Worm (Caenorhabditis elegans) whole organism, late embryonic: ENCODE data around the gene bbs-2.

Experiments used
- C08G9.2 ChIP-seq: sonication (generic microtip); optimal IDR thresholded peaks from 2 replicates; lab custom pipeline; 2016; ENCODE audit warnings: mild to moderate bottlenecking, missing genetic modification characterization, moderate library complexity, missing compliant biosample characterization
- C38D4.7 ChIP-seq: fragments of 200-800 bp; sonication (Bioruptor generic); optimal IDR thresholded peaks from 2 replicates; lab custom pipeline; 2018; ENCODE audit warnings: mild to moderate bottlenecking, missing genetic modification characterization, moderate library complexity, missing compliant biosample characterization
- F13H6.1 ChIP-seq: sonication (generic microtip); optimal IDR thresholded peaks from 2 replicates; lab custom pipeline; 2016; ENCODE audit warnings: missing genetic modification characterization, missing compliant biosample characterization
- Y22D7AL.16 ChIP-seq: sonication (generic microtip); optimal IDR thresholded peaks from 2 replicates; lab custom pipeline; 2016; ENCODE audit warnings: missing genetic modification characterization, missing compliant biosample characterization
- ahr-1 ChIP-seq: sonication (generic microtip); optimal IDR thresholded peaks from 2 replicates; lab custom pipeline; 2016; ENCODE audit warnings: missing genetic modification characterization, missing compliant biosample characterization
- ceh-14 ChIP-seq: sonication (generic microtip); optimal IDR thresholded peaks from 2 replicates; lab custom pipeline; 2016; ENCODE audit warnings: missing genotype, missing genetic modification characterization, missing compliant biosample characterization
- ceh-19 ChIP-seq: fragments of 200-800 bp; sonication (Bioruptor generic); optimal IDR thresholded peaks from 2 replicates; lab custom pipeline; 2018; ENCODE audit warnings: mild to moderate bottlenecking, missing genetic modification characterization, missing compliant biosample characterization
- ceh-2 ChIP-seq: sonication (generic microtip); optimal IDR thresholded peaks from 2 replicates; lab custom pipeline; 2016; ENCODE audit warnings: missing genotype, missing genetic modification characterization, missing compliant biosample characterization
- ceh-22 ChIP-seq: sonication (generic microtip); optimal IDR thresholded peaks from 2 replicates; lab custom pipeline; 2017; ENCODE audit warnings: missing biosample characterization, missing genetic modification characterization
- ceh-31 ChIP-seq: sonication (generic microtip); optimal IDR thresholded peaks from 2 replicates; lab custom pipeline; 2016; ENCODE audit warnings: missing genetic modification characterization, missing compliant biosample characterization
- ceh-34 ChIP-seq: sonication (generic microtip); optimal IDR thresholded peaks from 2 replicates; lab custom pipeline; 2016; ENCODE audit warnings: mild to moderate bottlenecking, missing genetic modification characterization, missing compliant biosample characterization
- ceh-45 ChIP-seq: fragments of 200-800 bp; sonication (Bioruptor generic); IDR thresholded peaks from 2 replicates; pipeline ENCODE4 v1.3.6; 2022; ENCODE audit warnings: missing genetic modification reagents, missing genetic modification characterization, missing compliant biosample characterization
- ceh-6 ChIP-seq: fragments of 200-800 bp; sonication (Bioruptor generic); optimal IDR thresholded peaks from 2 replicates; lab custom pipeline; 2018; ENCODE audit warnings: mild to moderate bottlenecking, missing genetic modification characterization, missing compliant biosample characterization
- che-1 ChIP-seq: sonication (generic microtip); optimal IDR thresholded peaks from 2 replicates; lab custom pipeline; 2016; ENCODE audit warnings: mild to moderate bottlenecking, missing genetic modification characterization, missing compliant biosample characterization
- dmd-4 ChIP-seq: sonication (generic microtip); optimal IDR thresholded peaks from 2 replicates; lab custom pipeline; 2016; ENCODE audit warnings: borderline replicate concordance, missing genetic modification characterization, missing compliant biosample characterization
- dve-1 ChIP-seq: sonication (generic microtip); optimal IDR thresholded peaks from 2 replicates; lab custom pipeline; 2017; ENCODE audit warnings: antibody characterized with exemption, mild to moderate bottlenecking, missing genetic modification characterization, missing compliant biosample characterization
- elt-2 ChIP-seq: sonication (generic microtip); optimal IDR thresholded peaks from 2 replicates; lab custom pipeline; 2016; ENCODE audit warnings: missing genetic modification reagents, missing genetic modification characterization, missing compliant biosample characterization
- gmeb-2 ChIP-seq: sonication (generic microtip); optimal IDR thresholded peaks from 2 replicates; lab custom pipeline; 2016; ENCODE audit warnings: missing genetic modification characterization, inconsistent platforms, missing compliant biosample characterization
- hlh-13 ChIP-seq: fragments of 200-800 bp; sonication (Bioruptor generic); optimal IDR thresholded peaks from 2 replicates; lab custom pipeline; 2018; ENCODE audit warnings: mild to moderate bottlenecking, missing genetic modification characterization, missing compliant biosample characterization
- hlh-15 ChIP-seq: sonication (generic microtip); optimal IDR thresholded peaks from 2 replicates; lab custom pipeline; 2016; ENCODE audit warnings: missing genetic modification characterization, missing compliant biosample characterization
- hlh-30 ChIP-seq: sonication (generic microtip); optimal IDR thresholded peaks from 2 replicates; lab custom pipeline; 2017; ENCODE audit warnings: antibody characterized with exemption, missing genetic modification characterization, missing compliant biosample characterization; ENCODE audit not compliant: insufficient read depth
- hlh-8 ChIP-seq: sonication (generic microtip); optimal IDR thresholded peaks from 2 replicates; lab custom pipeline; 2016; ENCODE audit warnings: missing genotype, missing genetic modification characterization, missing compliant biosample characterization
- lin-11 ChIP-seq: fragments of 200-800 bp; sonication (Bioruptor generic); optimal IDR thresholded peaks from 2 replicates; lab custom pipeline; 2018; ENCODE audit warnings: mild to moderate bottlenecking, missing genetic modification characterization, missing compliant biosample characterization
- madf-2 ChIP-seq: sonication (generic microtip); optimal IDR thresholded peaks from 2 replicates; lab custom pipeline; 2017; ENCODE audit warnings: missing genetic modification characterization, missing compliant biosample characterization
- nfya-1 ChIP-seq: sonication (generic microtip); optimal IDR thresholded peaks from 2 replicates; lab custom pipeline; 2017; ENCODE audit warnings: missing genetic modification characterization, mild to moderate bottlenecking, missing compliant biosample characterization, antibody characterized with exemption, moderate library complexity
- nhr-11 ChIP-seq: fragments of 150-350 bp; optimal IDR thresholded peaks from 2 replicates; lab custom pipeline; 2014; ENCODE audit warnings: missing biosample characterization, missing genetic modification characterization
- npax-4 ChIP-seq: sonication (generic microtip); optimal IDR thresholded peaks from 2 replicates; lab custom pipeline; 2016; ENCODE audit warnings: missing genetic modification characterization, missing compliant biosample characterization
- odd-2 ChIP-seq: sonication (generic microtip); optimal IDR thresholded peaks from 2 replicates; lab custom pipeline; 2017; ENCODE audit warnings: antibody characterized with exemption, mild to moderate bottlenecking, missing genetic modification characterization, missing compliant biosample characterization
- pag-3 ChIP-seq: sonication (generic microtip); optimal IDR thresholded peaks from 2 replicates; lab custom pipeline; 2016; ENCODE audit warnings: missing compliant biosample characterization, missing genetic modification characterization, borderline replicate concordance
- pat-9 ChIP-seq: fragments of 200-800 bp; sonication (Bioruptor generic); optimal IDR thresholded peaks from 2 replicates; lab custom pipeline; 2018; ENCODE audit warnings: mild to moderate bottlenecking, missing genetic modification characterization, moderate library complexity, missing compliant biosample characterization
- pha-2 ChIP-seq: sonication (generic microtip); optimal IDR thresholded peaks from 2 replicates; lab custom pipeline; 2017; ENCODE audit warnings: mild to moderate bottlenecking, missing genetic modification characterization, missing compliant biosample characterization
- pqm-1 ChIP-seq: sonication (generic microtip); optimal IDR thresholded peaks from 2 replicates; lab custom pipeline; 2016; ENCODE audit warnings: missing genetic modification characterization, missing compliant biosample characterization
- pros-1 ChIP-seq: fragments of 150-350 bp; optimal IDR thresholded peaks from 2 replicates; lab custom pipeline; 2014; ENCODE audit warnings: missing biosample characterization, missing genetic modification reagents, missing genetic modification characterization
- rnt-1 ChIP-seq: sonication (generic microtip); optimal IDR thresholded peaks from 2 replicates; lab custom pipeline; 2016; ENCODE audit warnings: missing genetic modification characterization, missing compliant biosample characterization
- sox-2 ChIP-seq: fragments of 200-800 bp; sonication (Bioruptor generic); IDR thresholded peaks from 2 replicates; pipeline ENCODE4 v1.3.6; 2022; ENCODE audit warnings: missing genetic modification reagents, missing genetic modification characterization, missing compliant biosample characterization
- syd-9 ChIP-seq: sonication (generic microtip); optimal IDR thresholded peaks from 2 replicates; lab custom pipeline; 2016; ENCODE audit warnings: mild to moderate bottlenecking, missing genetic modification characterization, moderate library complexity, missing compliant biosample characterization
- unc-3 ChIP-seq, 2 experiments: fragments of 200-800 bp in 1 of 2; sonication (Bioruptor generic) in 1 of 2; sonication (generic microtip) in 1 of 2; conservative IDR thresholded peaks in 1 of 2; optimal IDR thresholded peaks in 1 of 2; 2 replicates each; pipeline versions ENCODE4 v1.3.6 to Lab custom; 2016 to 2022; ENCODE audit warnings: missing compliant biosample characterization in 2 of 2, missing genetic modification characterization in 2 of 2, missing genetic modification reagents in 1 of 2
- unc-86 ChIP-seq: sonication (generic microtip); optimal IDR thresholded peaks from 2 replicates; lab custom pipeline; 2016; ENCODE audit warnings: missing genetic modification characterization, missing compliant biosample characterization
- zip-5 ChIP-seq: sonication (generic microtip); optimal IDR thresholded peaks from 2 replicates; lab custom pipeline; 2016; ENCODE audit warnings: missing genetic modification characterization, missing compliant biosample characterization

bbs-2 gene

ce11 chrIV:7938834-7939233 lies 5.0 kb downstream of the bbs-2 start, which contains the start of gene F20D12.7:
Gene F20D12.7, minus strand, starts transcription at chrIV:7938934.
- no peak for TF ChIP-seq ahr-1 (tag; lab: Kevin White, UChicago)
- TF ChIP-seq pat-9: no peak
- TF ChIP-seq dve-1 (tag; lab: Kevin White, UChicago): no peak
- TF ChIP-seq lin-11 (tag; lab: Kevin White, UChicago): no peak
- TF ChIP-seq nfya-1 (tag; lab: Kevin White, UChicago): no peak
- TF ChIP-seq gmeb-2 (tag; lab: Kevin White, UChicago): no peak
- no peak for TF ChIP-seq zip-5 (tag; lab: Kevin White, UChicago)
- no peak for TF ChIP-seq odd-2
- no peak for TF ChIP-seq F13H6.1 (tag; lab: Kevin White, UChicago)
- TF ChIP-seq ceh-19 (GFP tag; lab: Kevin White, UChicago): no peak
- TF ChIP-seq ceh-34 (tag; lab: Kevin White, UChicago): no peak
- TF ChIP-seq hlh-8 (tag; lab: Kevin White, UChicago): no peak
- no peak for TF ChIP-seq hlh-15 (tag; lab: Kevin White, UChicago)
- TF ChIP-seq ceh-31 (tag; lab: Kevin White, UChicago): no peak

ce11 chrIV:7940919-7941318 lies 7.1 kb downstream of the bbs-2 start, which contains the start of gene exc-9:
Gene exc-9, minus strand, starts transcription at chrIV:7941019.
- TF ChIP-seq C08G9.2 (tag; lab: Kevin White, UChicago) (no peak), gmeb-2 (tag; lab: Kevin White, UChicago) (no peak), C38D4.7 (no peak), unc-3 (GFP tag; conservative IDR thresholded peaks at IDR 0.05; lab: Robert Waterston, UW) (no peak), unc-3 (tag; optimal IDR thresholded peaks at IDR 0.05; lab: Kevin White, UChicago) (no peak), ceh-45 (GFP tag; lab: Robert Waterston, UW) (no peak), ceh-31 (tag; lab: Kevin White, UChicago) (no peak), elt-2 (no peak), hlh-30 (tag; lab: Kevin White, UChicago) (no peak), dmd-4 (tag; lab: Kevin White, UChicago) (no peak), madf-2 (no peak), zip-5 (tag; lab: Kevin White, UChicago) (no peak), pha-2 (tag; lab: Kevin White, UChicago) (no peak), nhr-11 (tag; lab: Kevin White, UChicago) (no peak), rnt-1 (tag; lab: Kevin White, UChicago) (no peak), ahr-1 (tag; lab: Kevin White, UChicago) (no peak), sox-2 (GFP tag; lab: Robert Waterston, UW) (no peak), ceh-6 (no peak), pag-3 (tag; lab: Kevin White, UChicago) (no peak), hlh-13 (no peak)

- no peak for TF ChIP-seq unc-86 (tag; lab: Kevin White, UChicago)
- TF ChIP-seq ceh-34 (tag; lab: Kevin White, UChicago): peak; percentile 27
These were observed 9.4 kb downstream of the bbs-2 start for ce11 chrIV:7943272-7943671.

- TF ChIP-seq C38D4.7 (no peak), ceh-14 (no peak), syd-9 (no peak), npax-4 (no peak), Y22D7AL.16 (no peak), ceh-34 (tag; lab: Kevin White, UChicago) (no peak), sox-2 (GFP tag; lab: Robert Waterston, UW) (no peak), che-1 (tag; lab: Kevin White, UChicago) (no peak), ceh-31 (tag; lab: Kevin White, UChicago) (no peak), hlh-30 (tag; lab: Kevin White, UChicago) (no peak), pqm-1 (no peak), pros-1 (tag; lab: Kevin White, UChicago) (no peak), ceh-22 (tag; lab: Kevin White, UChicago) (no peak), zip-5 (tag; lab: Kevin White, UChicago) (no peak), ceh-2 (tag; lab: Kevin White, UChicago) (no peak)
These were observed 12.6 kb downstream of the bbs-2 start, which contains the start of gene czw-1 for ce11 chrIV:7946457-7946856. Gene czw-1, minus strand, starts transcription at chrIV:7946825.
